Worm (Caenorhabditis elegans) whole organism, L4/young adult: ENCODE results near the gene trcs-2.

Experiments used
- W03F9.2 ChIP-seq: fragments of 150-350 bp; optimal IDR thresholded peaks from 2 replicates; lab custom pipeline; 2014; ENCODE audit warnings: missing biosample characterization, missing genetic modification characterization
- dao-5 ChIP-seq: sonication (generic microtip); optimal IDR thresholded peaks from 2 replicates; lab custom pipeline; 2016; ENCODE audit warnings: missing genotype, missing genetic modification characterization, moderate library complexity, missing compliant biosample characterization
- him-1 ChIP-seq: sonication (generic microtip); optimal IDR thresholded peaks from 2 replicates; lab custom pipeline; 2016; ENCODE audit warnings: missing genotype, missing genetic modification reagents, missing genetic modification characterization, missing compliant biosample characterization

The trcs-2 gene

ce11 chrII:8721955-8722524 is at the start of gene trcs-2:
Gene trcs-2, plus strand, starts transcription at chrII:8722474.
- no peak for TF ChIP-seq W03F9.2 (tag; lab: Kevin White, UChicago)

- TF ChIP-seq dao-5 (no peak), him-1 (no peak), W03F9.2 (tag; lab: Kevin White, UChicago) (no peak)
Measured at ce11 chrII:8675369-8675768, 46.9 kb upstream of the trcs-2 start.

- no peak for TF ChIP-seq him-1
Measured at ce11 chrII:8679799-8680198, 42.5 kb upstream of the trcs-2 start.

ce11 chrII:8683933-8684332 is 38.3 kb upstream of the trcs-2 start:
- TF ChIP-seq dao-5 (no peak), W03F9.2 (tag; lab: Kevin White, UChicago) (peak; percentile 72), him-1 (peak; percentile 2)

- no peak for TF ChIP-seq him-1
- TF ChIP-seq W03F9.2 (tag; lab: Kevin White, UChicago): no peak
- no peak for TF ChIP-seq dao-5
Measured at ce11 chrII:8684824-8685223, 37.5 kb upstream of the trcs-2 start, which contains the start of gene hgap-2. Gene hgap-2, minus strand, starts transcription at chrII:8684924.

ce11 chrII:8685623-8686022 is 36.7 kb upstream of the trcs-2 start, which contains the start of gene C34C6.9:
Gene C34C6.9, plus strand, starts transcription at chrII:8685923.
- TF ChIP-seq dao-5 (no peak), him-1 (no peak), W03F9.2 (tag; lab: Kevin White, UChicago) (no peak)

- TF ChIP-seq him-1 (no peak), W03F9.2 (tag; lab: Kevin White, UChicago) (no peak), dao-5 (no peak)
Measured at ce11 chrII:8691344-8691960, 30.8 kb upstream of the trcs-2 start, which contains the start of gene C34C6.3. Gene C34C6.3, plus strand, starts transcription at chrII:8691910.

ce11 chrII:8695783-8696182 is 26.5 kb upstream of the trcs-2 start, which contains the start of gene C34C6.10:
Gene C34C6.10, minus strand, starts transcription at chrII:8695883.
- no peak for TF ChIP-seq W03F9.2 (tag; lab: Kevin White, UChicago)
- no peak for TF ChIP-seq him-1
- TF ChIP-seq dao-5: no peak

ce11 chrII:8698828-8699227 is 23.4 kb upstream of the trcs-2 start, which contains the start of gene chdh-1:
Gene chdh-1, minus strand, starts transcription at chrII:8698928.
- TF ChIP-seq him-1 (no peak), W03F9.2 (tag; lab: Kevin White, UChicago) (no peak), dao-5 (no peak)

- TF ChIP-seq dao-5 (no peak), W03F9.2 (tag; lab: Kevin White, UChicago) (no peak), him-1 (no peak)
Measured at ce11 chrII:8701059-8701458, 21.2 kb upstream of the trcs-2 start.

ce11 chrII:8701619-8702350 is 20.5 kb upstream of the trcs-2 start, which contains the start of gene sphk-1:
Gene sphk-1, minus strand, starts transcription at chrII:8701669.
- TF ChIP-seq dao-5 (no peak), W03F9.2 (tag; lab: Kevin White, UChicago) (no peak), him-1 (no peak)

ce11 chrII:8703729-8704128 is 18.5 kb upstream of the trcs-2 start, which contains the start of gene ceh-7:
Gene ceh-7, minus strand, starts transcription at chrII:8703829.
- TF ChIP-seq dao-5 (no peak), him-1 (no peak), W03F9.2 (tag; lab: Kevin White, UChicago) (no peak)

- no peak for TF ChIP-seq W03F9.2 (tag; lab: Kevin White, UChicago)
- TF ChIP-seq him-1: no peak
- no peak for TF ChIP-seq dao-5
Measured at ce11 chrII:8704413-8704874, 17.8 kb upstream of the trcs-2 start, which contains the start of gene prx-5. Gene prx-5, plus strand, starts transcription at chrII:8704824.

ce11 chrII:8707024-8707423 is 15.2 kb upstream of the trcs-2 start, which contains the start of gene cup-16:
Gene cup-16, plus strand, starts transcription at chrII:8707155.
- TF ChIP-seq him-1 (no peak), dao-5 (no peak), W03F9.2 (tag; lab: Kevin White, UChicago) (no peak)

- no peak for TF ChIP-seq him-1
- TF ChIP-seq dao-5: no peak
- no peak for TF ChIP-seq W03F9.2 (tag; lab: Kevin White, UChicago)
Measured at ce11 chrII:8710317-8710716, 12.0 kb upstream of the trcs-2 start, which contains the start of gene srg-15. Gene srg-15, minus strand, starts transcription at chrII:8710417.
